Worm (Caenorhabditis elegans) whole organism, young adult: ENCODE data around the gene blos-2.

Experiments
- B0035.1 ChIP-seq: sonication (generic microtip); optimal IDR thresholded peaks from 2 replicates; lab custom pipeline; 2016; ENCODE audit warnings: missing genetic modification characterization, mild to moderate bottlenecking, missing compliant biosample characterization, missing genotype, missing genetic modification reagents
- C17E4.6 ChIP-seq: fragments of 200-800 bp; sonication (Bioruptor generic); IDR thresholded peaks from 2 replicates; pipeline ENCODE4 v1.3.6; 2022; ENCODE audit warnings: missing genetic modification reagents, missing genetic modification characterization, missing compliant biosample characterization
- D2030.7 ChIP-seq: fragments of 200-800 bp; sonication (Bioruptor generic); IDR thresholded peaks from 2 replicates; pipeline ENCODE4 v1.3.6; 2022; ENCODE audit warnings: missing genetic modification reagents, missing genetic modification characterization, missing compliant biosample characterization
- F37B4.10 ChIP-seq: fragments of 200-800 bp; sonication (Bioruptor generic); IDR thresholded peaks from 2 replicates; pipeline ENCODE4 v1.3.6; 2022; ENCODE audit warnings: missing genetic modification characterization, missing compliant biosample characterization
- F57A8.1 ChIP-seq: fragments of 200-800 bp; sonication (Bioruptor generic); optimal IDR thresholded peaks from 2 replicates; lab custom pipeline; 2018; ENCODE audit warnings: mild to moderate bottlenecking, missing genetic modification characterization, moderate library complexity, missing compliant biosample characterization
- Y53F4B.3 ChIP-seq: fragments of 200-800 bp; sonication (Bioruptor generic); IDR thresholded peaks from 2 replicates; pipeline ENCODE4 v1.3.6; 2022; ENCODE audit warnings: missing genetic modification reagents, missing genetic modification characterization, missing compliant biosample characterization
- Y67H2A.10 ChIP-seq: fragments of 200-800 bp; sonication (Bioruptor generic); conservative IDR thresholded peaks from 2 replicates; pipeline ENCODE4 v1.3.6; 2022; ENCODE audit warnings: missing genetic modification reagents, missing genetic modification characterization, missing compliant biosample characterization
- Y79H2A.3 ChIP-seq: fragments of 200-800 bp; sonication (Bioruptor generic); conservative IDR thresholded peaks from 2 replicates; pipeline ENCODE4 v1.3.6; 2022; ENCODE audit warnings: missing genetic modification reagents, missing genetic modification characterization, missing compliant biosample characterization
- akir-1 ChIP-seq: fragments of 200-800 bp; sonication (Bioruptor generic); optimal IDR thresholded peaks from 2 replicates; lab custom pipeline; 2018; ENCODE audit warnings: mild to moderate bottlenecking, missing genetic modification characterization, moderate library complexity, missing compliant biosample characterization
- aptf-3 ChIP-seq: fragments of 200-800 bp; sonication (Bioruptor generic); IDR thresholded peaks from 2 replicates; pipeline ENCODE4 v1.3.6; 2022; ENCODE audit warnings: missing genetic modification characterization, missing compliant biosample characterization
- athp-1 ChIP-seq: sonication (generic microtip); optimal IDR thresholded peaks from 2 replicates; lab custom pipeline; 2017; ENCODE audit warnings: mild to moderate bottlenecking, missing genetic modification characterization, missing compliant biosample characterization
- attf-3 ChIP-seq: fragments of 200-800 bp; sonication (Bioruptor generic); conservative IDR thresholded peaks from 2 replicates; pipeline ENCODE4 v1.3.6; 2022; ENCODE audit warnings: missing genetic modification reagents, missing genetic modification characterization, missing compliant biosample characterization
- bed-1 ChIP-seq: fragments of 200-800 bp; sonication (Bioruptor generic); IDR thresholded peaks from 2 replicates; pipeline ENCODE4 v1.3.6; 2022; ENCODE audit warnings: missing genetic modification reagents, missing genetic modification characterization, missing compliant biosample characterization
- ccch-3 ChIP-seq: fragments of 200-800 bp; sonication (Bioruptor generic); optimal IDR thresholded peaks from 2 replicates; lab custom pipeline; 2018; ENCODE audit warnings: mild to moderate bottlenecking, missing genetic modification characterization, missing compliant biosample characterization
- ceh-27 ChIP-seq: fragments of 200-800 bp; sonication (Bioruptor generic); optimal IDR thresholded peaks from 2 replicates; lab custom pipeline; 2018; ENCODE audit warnings: mild to moderate bottlenecking, missing genetic modification characterization, moderate library complexity, missing compliant biosample characterization
- ceh-79 ChIP-seq: sonication (generic microtip); optimal IDR thresholded peaks from 2 replicates; lab custom pipeline; 2017; ENCODE audit warnings: mild to moderate bottlenecking, missing genetic modification characterization, missing compliant biosample characterization
- dpff-1 ChIP-seq: sonication (generic microtip); optimal IDR thresholded peaks from 2 replicates; lab custom pipeline; 2017; ENCODE audit warnings: mild to moderate bottlenecking, missing genetic modification characterization, missing compliant biosample characterization
- dpl-1 ChIP-seq: fragments of 150-350 bp; optimal IDR thresholded peaks from 2 replicates; lab custom pipeline; 2014; ENCODE audit warnings: missing biosample characterization, missing genetic modification reagents, missing genetic modification characterization
- efl-1 ChIP-seq: fragments of 150-350 bp; optimal IDR thresholded peaks from 2 replicates; lab custom pipeline; 2014; ENCODE audit warnings: missing biosample characterization, missing genetic modification reagents, missing genetic modification characterization
- egl-18 ChIP-seq: fragments of 200-800 bp; sonication (Bioruptor generic); IDR thresholded peaks from 2 replicates; pipeline ENCODE4 v1.3.6; 2022; ENCODE audit warnings: missing genetic modification reagents, missing genetic modification characterization, missing compliant biosample characterization
- egl-44 ChIP-seq: fragments of 200-800 bp; sonication (Bioruptor generic); IDR thresholded peaks from 2 replicates; pipeline ENCODE4 v1.3.6; 2022; ENCODE audit warnings: missing genetic modification reagents, missing genetic modification characterization, missing compliant biosample characterization
- fkh-3 ChIP-seq: sonication (generic microtip); optimal IDR thresholded peaks from 2 replicates; lab custom pipeline; 2016; ENCODE audit warnings: mild to moderate bottlenecking, missing genetic modification characterization, missing compliant biosample characterization
- hlh-12 ChIP-seq: sonication (generic microtip); optimal IDR thresholded peaks from 2 replicates; lab custom pipeline; 2016; ENCODE audit warnings: missing genetic modification characterization, missing compliant biosample characterization
- hlh-26 ChIP-seq: fragments of 200-800 bp; sonication (Bioruptor generic); conservative IDR thresholded peaks from 2 replicates; pipeline ENCODE4 v1.3.6; 2022; ENCODE audit warnings: missing genetic modification reagents, missing genetic modification characterization, missing compliant biosample characterization
- hmg-1.2 ChIP-seq: fragments of 200-800 bp; sonication (Bioruptor generic); IDR thresholded peaks from 2 replicates; pipeline ENCODE4 v1.3.6; 2022; ENCODE audit warnings: missing genetic modification reagents, missing genetic modification characterization, missing compliant biosample characterization
- hrde-1 ChIP-seq: sonication (generic microtip); optimal IDR thresholded peaks from 2 replicates; lab custom pipeline; 2016; ENCODE audit warnings: missing genetic modification characterization, mild to moderate bottlenecking, missing compliant biosample characterization, moderate library complexity, missing genotype, missing genetic modification reagents, borderline replicate concordance
- let-526 ChIP-seq: fragments of 200-800 bp; sonication (Bioruptor generic); IDR thresholded peaks from 2 replicates; pipeline ENCODE4 v1.3.6; 2022; ENCODE audit warnings: missing genetic modification reagents, missing genetic modification characterization, missing compliant biosample characterization
- lin-40 ChIP-seq: sonication (generic microtip); optimal IDR thresholded peaks from 2 replicates; lab custom pipeline; 2016; ENCODE audit warnings: missing genetic modification characterization, mild to moderate bottlenecking, missing compliant biosample characterization, missing genotype, missing genetic modification reagents
- lir-1 ChIP-seq: fragments of 200-800 bp; sonication (Bioruptor generic); conservative IDR thresholded peaks from 2 replicates; pipeline ENCODE4 v1.3.6; 2022; ENCODE audit warnings: missing genetic modification reagents, missing genetic modification characterization, missing compliant biosample characterization
- madf-3 ChIP-seq: fragments of 200-800 bp; sonication (Bioruptor generic); IDR thresholded peaks from 2 replicates; pipeline ENCODE4 v1.3.6; 2022; ENCODE audit warnings: missing genetic modification reagents, missing genetic modification characterization, missing compliant biosample characterization
- madf-6 ChIP-seq: fragments of 200-800 bp; sonication (Bioruptor generic); IDR thresholded peaks from 2 replicates; pipeline ENCODE4 v1.3.6; 2022; ENCODE audit warnings: missing genetic modification reagents, missing genetic modification characterization, missing compliant biosample characterization
- nhr-27 ChIP-seq: fragments of 200-800 bp; sonication (Bioruptor generic); optimal IDR thresholded peaks from 2 replicates; lab custom pipeline; 2018; ENCODE audit warnings: mild to moderate bottlenecking, missing genetic modification characterization, moderate library complexity, missing compliant biosample characterization
- nhr-90 ChIP-seq: sonication (generic microtip); optimal IDR thresholded peaks from 2 replicates; lab custom pipeline; 2016; ENCODE audit warnings: missing genotype, mild to moderate bottlenecking, missing genetic modification characterization, missing compliant biosample characterization
- pbrm-1 ChIP-seq: fragments of 200-800 bp; sonication (Bioruptor generic); IDR thresholded peaks from 2 replicates; pipeline ENCODE4 v1.3.6; 2022; ENCODE audit warnings: missing genetic modification reagents, missing genetic modification characterization, missing compliant biosample characterization
- pha-4 ChIP-seq: fragments of 150-350 bp; sonication (generic microtip); optimal IDR thresholded peaks from 2 replicates; lab custom pipeline; 2014; ENCODE audit warnings: missing biosample characterization, missing genetic modification reagents, missing genetic modification characterization
- rcor-1 ChIP-seq: fragments of 200-800 bp; sonication (Bioruptor generic); IDR thresholded peaks from 2 replicates; pipeline ENCODE4 v1.3.6; 2022; ENCODE audit warnings: missing genetic modification reagents, missing genetic modification characterization, missing compliant biosample characterization
- repo-1 ChIP-seq: sonication (generic microtip); optimal IDR thresholded peaks from 2 replicates; lab custom pipeline; 2017; ENCODE audit warnings: mild to moderate bottlenecking, missing genetic modification characterization, missing compliant biosample characterization
- sea-2 ChIP-seq: fragments of 200-800 bp; sonication (Bioruptor generic); IDR thresholded peaks from 2 replicates; pipeline ENCODE4 v1.3.6; 2022; ENCODE audit warnings: missing genetic modification characterization, missing compliant biosample characterization
- snpc-1.1 ChIP-seq: sonication (generic microtip); optimal IDR thresholded peaks from 2 replicates; lab custom pipeline; 2017; ENCODE audit warnings: missing genetic modification characterization, mild to moderate bottlenecking, missing compliant biosample characterization, antibody characterized with exemption, moderate library complexity, missing genotype, missing genetic modification reagents; ENCODE audit not compliant: insufficient read depth
- snpc-1.3 ChIP-seq: sonication (generic microtip); optimal IDR thresholded peaks from 2 replicates; lab custom pipeline; 2017; ENCODE audit warnings: missing genetic modification characterization, mild to moderate bottlenecking, missing compliant biosample characterization, antibody characterized with exemption, moderate library complexity, missing genotype, missing genetic modification reagents; ENCODE audit not compliant: insufficient read depth
- snpc-3.4 ChIP-seq: sonication (generic microtip); optimal IDR thresholded peaks from 2 replicates; lab custom pipeline; 2017; ENCODE audit warnings: missing genetic modification characterization, mild to moderate bottlenecking, missing compliant biosample characterization, antibody characterized with exemption, moderate library complexity, missing genotype, missing genetic modification reagents
- somi-1 ChIP-seq: fragments of 200-800 bp; sonication (Bioruptor generic); optimal IDR thresholded peaks from 2 replicates; lab custom pipeline; 2018; ENCODE audit warnings: mild to moderate bottlenecking, missing genetic modification characterization, missing compliant biosample characterization
- tlf-1 ChIP-seq: fragments of 200-800 bp; sonication (Bioruptor generic); optimal IDR thresholded peaks from 2 replicates; lab custom pipeline; 2018; ENCODE audit warnings: mild to moderate bottlenecking, missing genetic modification characterization, missing compliant biosample characterization
- zim-3 ChIP-seq: sonication (generic microtip); optimal IDR thresholded peaks from 2 replicates; lab custom pipeline; 2017; ENCODE audit warnings: mild to moderate bottlenecking, missing genetic modification characterization, moderate library complexity, missing compliant biosample characterization
- ztf-25 ChIP-seq: fragments of 200-800 bp; sonication (Bioruptor generic); IDR thresholded peaks from 2 replicates; pipeline ENCODE4 v1.3.6; 2022; ENCODE audit warnings: missing genetic modification reagents, missing genetic modification characterization, missing compliant biosample characterization
- ztf-28 ChIP-seq: fragments of 200-800 bp; sonication (Bioruptor generic); IDR thresholded peaks from 2 replicates; pipeline ENCODE4 v1.3.6; 2022; ENCODE audit warnings: missing genetic modification reagents, missing genetic modification characterization, missing compliant biosample characterization
- ztf-3 ChIP-seq: fragments of 200-800 bp; sonication (Bioruptor generic); optimal IDR thresholded peaks from 2 replicates; lab custom pipeline; 2018; ENCODE audit warnings: mild to moderate bottlenecking, missing genetic modification characterization, missing compliant biosample characterization

Gene blos-2

ce11 chrIV:6323654-6324224, 10.3 kb upstream of the blos-2 start, which contains the start of gene sqd-1 (continued):
- TF ChIP-seq hrde-1 (peak; percentile 88), nhr-90 (tag; lab: Kevin White, UChicago) (peak; percentile 16), athp-1 (tag; lab: Kevin White, UChicago) (peak; percentile 87), bed-1 (GFP tag; lab: Robert Waterston, UW) (0 out of 2 replicates have a peak, but pooled peaks have one; percentile 33), dpl-1 (peak; percentile 61), attf-3 (GFP tag; lab: Robert Waterston, UW) (peak; percentile 75), akir-1 (GFP tag; lab: Kevin White, UChicago) (no peak), rcor-1 (GFP tag; lab: Robert Waterston, UW) (peak; percentile 91), sea-2 (GFP tag; lab: Robert Waterston, UW) (peak; percentile 81; the same call in 1 of the 2 replicates), F57A8.1 (GFP tag; lab: Kevin White, UChicago) (no peak), ztf-25 (GFP tag; lab: Robert Waterston, UW) (peak; percentile 60; the same call in 1 of the 2 replicates), aptf-3 (0 out of 2 replicates have a peak, but pooled peaks have one; percentile 36), tlf-1 (GFP tag; lab: Kevin White, UChicago) (peak; percentile 93), Y67H2A.10 (GFP tag; lab: Robert Waterston, UW) (peak; percentile 84), ztf-3 (no peak), let-526 (GFP tag; lab: Robert Waterston, UW) (peak; percentile 89), madf-6 (GFP tag; lab: Robert Waterston, UW) (peak; percentile 86), F37B4.10 (GFP tag; lab: Robert Waterston, UW) (0 out of 2 replicates have a peak, but pooled peaks have one; percentile 71), egl-18 (GFP tag; lab: Robert Waterston, UW) (peak; percentile 72; the same call in 1 of the 2 replicates), ccch-3 (GFP tag; lab: Kevin White, UChicago) (no peak), hlh-12 (tag; lab: Kevin White, UChicago) (no peak), madf-3 (GFP tag; lab: Robert Waterston, UW) (peak; percentile 91), nhr-27 (tag; lab: Kevin White, UChicago) (peak; percentile 57), lir-1 (GFP tag; lab: Robert Waterston, UW) (peak; percentile 91), D2030.7 (GFP tag; lab: Robert Waterston, UW) (peak; percentile 89), efl-1 (peak; percentile 43), somi-1 (GFP tag; lab: Kevin White, UChicago) (peak; percentile 22), snpc-1.3 (peak; percentile 64), egl-44 (GFP tag; lab: Robert Waterston, UW) (peak; percentile 86; the same call in 1 of the 2 replicates), Y53F4B.3 (GFP tag; lab: Robert Waterston, UW) (peak; percentile 81), B0035.1 (tag; lab: Kevin White, UChicago) (peak; percentile 30), repo-1 (tag; lab: Kevin White, UChicago) (peak; percentile 90), ceh-79 (peak; percentile 52), hmg-1.2 (GFP tag; lab: Robert Waterston, UW) (peak; percentile 82), Y79H2A.3 (GFP tag; lab: Robert Waterston, UW) (peak; percentile 87), pha-4 (tag; lab: Kevin White, UChicago) (peak; percentile 47), pbrm-1 (GFP tag; lab: Robert Waterston, UW) (peak; percentile 96), lin-40 (tag; lab: Kevin White, UChicago) (peak; percentile 96), C17E4.6 (peak; percentile 92), snpc-3.4 (tag; lab: Kevin White, UChicago) (peak; percentile 83), hlh-26 (GFP tag; lab: Robert Waterston, UW) (no peak), ceh-27 (GFP tag; lab: Kevin White, UChicago) (peak; percentile 96), snpc-1.1 (tag; lab: Kevin White, UChicago) (peak; percentile 52), fkh-3 (tag; lab: Kevin White, UChicago) (no peak), zim-3 (tag; lab: Kevin White, UChicago) (peak; percentile 89), dpff-1 (no peak), ztf-28 (GFP tag; lab: Robert Waterston, UW) (peak; percentile 96)
